Worm (Caenorhabditis elegans) whole organism, L2 larva: ENCODE measurements around the gene ugt-55.

Experiments used
- alr-1 ChIP-seq: fragments of 150-350 bp; optimal IDR thresholded peaks from 2 replicates; lab custom pipeline; 2014; ENCODE audit warnings: missing biosample characterization, missing genetic modification characterization
- aly-2 ChIP-seq: fragments of 150-350 bp; optimal IDR thresholded peaks from 2 replicates; lab custom pipeline; 2014; ENCODE audit warnings: missing biosample characterization, missing genetic modification characterization
- elt-3 ChIP-seq: sonication (generic microtip); optimal IDR thresholded peaks from 2 replicates; lab custom pipeline; 2017; ENCODE audit warnings: missing biosample characterization, missing genetic modification characterization
- fos-1 ChIP-seq: fragments of 150-350 bp; optimal IDR thresholded peaks from 2 replicates; lab custom pipeline; 2014; ENCODE audit warnings: missing biosample characterization, missing genetic modification characterization
- lin-11 ChIP-seq: fragments of 150-350 bp; sonication (generic microtip); optimal IDR thresholded peaks from 2 replicates; lab custom pipeline; 2014; ENCODE audit warnings: missing biosample characterization, missing genetic modification characterization, inconsistent platforms, mixed read lengths
- lin-13 ChIP-seq: fragments of 150-350 bp; optimal IDR thresholded peaks from 2 replicates; lab custom pipeline; 2014; ENCODE audit warnings: missing biosample characterization, missing genetic modification reagents, missing genetic modification characterization
- mab-5 ChIP-seq: fragments of 150-350 bp; optimal IDR thresholded peaks from 2 replicates; lab custom pipeline; 2014; ENCODE audit warnings: missing biosample characterization, missing genetic modification characterization
- nhr-12 ChIP-seq: fragments of 150-350 bp; optimal IDR thresholded peaks from 2 replicates; lab custom pipeline; 2014; ENCODE audit warnings: missing biosample characterization, missing genetic modification characterization
- nhr-237 ChIP-seq: fragments of 150-350 bp; optimal IDR thresholded peaks from 2 replicates; lab custom pipeline; 2014; ENCODE audit warnings: missing biosample characterization, missing genetic modification characterization
- nhr-77 ChIP-seq: fragments of 150-350 bp; optimal IDR thresholded peaks from 2 replicates; lab custom pipeline; 2014; ENCODE audit warnings: missing biosample characterization, missing genetic modification characterization
- skn-1 ChIP-seq: sonication (generic microtip); optimal IDR thresholded peaks from 2 replicates; lab custom pipeline; 2017; ENCODE audit warnings: missing biosample characterization, missing genetic modification characterization
- unc-39 ChIP-seq: fragments of 150-350 bp; optimal IDR thresholded peaks from 2 replicates; lab custom pipeline; 2014; ENCODE audit warnings: missing biosample characterization, missing genetic modification characterization
- ztf-11 ChIP-seq: sonication (generic microtip); optimal IDR thresholded peaks from 2 replicates; lab custom pipeline; 2017; ENCODE audit warnings: missing biosample characterization, missing genetic modification characterization

DNA sequence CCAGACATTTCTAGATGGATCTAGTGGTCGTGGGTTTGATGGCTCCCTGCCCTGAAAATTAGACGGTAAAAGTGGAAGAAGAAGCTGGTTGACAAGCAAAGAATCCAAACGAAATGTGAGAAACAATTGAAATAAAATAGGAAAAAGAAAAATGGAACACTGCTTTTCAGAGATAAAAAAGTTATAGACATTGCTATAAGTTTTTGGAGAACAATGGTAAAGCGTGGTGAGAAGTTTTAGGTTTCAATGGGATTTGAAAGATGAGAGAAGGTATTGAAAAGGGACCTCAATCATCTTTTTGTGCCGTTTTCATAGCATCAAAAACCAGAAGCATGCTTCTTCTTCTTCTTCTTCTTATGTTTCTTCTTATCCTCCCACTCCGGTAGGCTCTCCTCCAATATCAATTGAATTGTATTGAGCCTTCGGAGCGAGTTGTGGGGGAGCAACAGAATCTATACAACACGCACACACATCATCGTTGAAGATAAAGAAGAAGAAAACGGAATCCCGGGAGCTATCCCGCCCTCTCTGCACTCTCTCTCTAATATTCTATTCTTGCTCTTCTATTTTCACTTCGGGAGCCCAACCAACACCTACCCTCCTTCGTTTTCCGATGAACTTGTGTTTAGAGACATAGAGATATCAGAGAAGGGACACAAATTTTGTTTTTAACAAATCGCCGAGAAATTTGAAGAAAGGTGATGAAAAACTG is 22.0 kb upstream of the ugt-55 start, which contains the start of gene myo-3:
- TF ChIP-seq nhr-12 (tag; lab: Kevin White, UChicago), result no peak
- no peak for TF ChIP-seq aly-2
- TF ChIP-seq unc-39 (tag; lab: Kevin White, UChicago), result no peak
- TF ChIP-seq lin-13, result no peak
- no peak for TF ChIP-seq alr-1 (tag; lab: Kevin White, UChicago)
- no peak for TF ChIP-seq mab-5 (tag; lab: Kevin White, UChicago)
- no peak for TF ChIP-seq nhr-77 (tag; lab: Kevin White, UChicago)
- TF ChIP-seq fos-1 (tag; lab: Kevin White, UChicago), result no peak
- no peak for TF ChIP-seq elt-3 (tag; lab: Kevin White, UChicago)
- TF ChIP-seq lin-11 (tag; lab: Kevin White, UChicago), result no peak
- no peak for TF ChIP-seq nhr-237 (tag; lab: Kevin White, UChicago)
- no peak for TF ChIP-seq skn-1 (tag; lab: Kevin White, UChicago)
- no peak for TF ChIP-seq ztf-11 (tag; lab: Kevin White, UChicago)
